Worm (Caenorhabditis elegans): ENCODE measurements around the gene R05H10.1.

R05H10.1 gene

DNA sequence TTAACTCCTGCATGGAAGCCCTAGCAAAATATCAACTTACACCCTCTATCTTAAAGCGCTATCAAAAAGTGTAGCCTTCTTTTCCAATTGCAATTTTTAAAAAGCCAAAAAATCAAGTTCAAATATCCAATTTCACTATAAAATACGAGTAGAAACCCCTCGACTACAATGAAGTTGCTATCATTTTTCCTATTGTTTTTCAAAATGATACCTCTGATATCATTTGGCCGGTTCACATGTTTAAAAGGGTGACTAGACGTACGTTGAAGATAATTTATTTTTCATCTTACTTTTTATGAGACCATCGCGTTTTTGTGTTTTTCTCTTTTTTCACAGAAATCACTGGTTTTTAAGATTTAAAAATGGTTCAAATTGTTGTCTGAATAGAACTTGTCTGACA, at the start of gene R05H10.1:
TSS of gene R05H10.1 (plus strand) at position 334 of the 400 bp plus-strand sequence.
- TF ChIP-seq mls-2 (tag; optimal IDR thresholded peaks at IDR 0.05) (no peak), snpc-4 (tag; optimal IDR thresholded peaks at IDR 0.05) (no peak), pha-4 (tag; optimal IDR thresholded peaks at IDR 0.05) (no peak), ztf-11 (tag; optimal IDR thresholded peaks at IDR 0.05) (no peak), lsy-2 (tag; optimal IDR thresholded peaks at IDR 0.05) (no peak), nhr-12 (tag; optimal IDR thresholded peaks at IDR 0.05) (no peak), blmp-1 (tag; optimal IDR thresholded peaks at IDR 0.05) (no peak)

DNA sequence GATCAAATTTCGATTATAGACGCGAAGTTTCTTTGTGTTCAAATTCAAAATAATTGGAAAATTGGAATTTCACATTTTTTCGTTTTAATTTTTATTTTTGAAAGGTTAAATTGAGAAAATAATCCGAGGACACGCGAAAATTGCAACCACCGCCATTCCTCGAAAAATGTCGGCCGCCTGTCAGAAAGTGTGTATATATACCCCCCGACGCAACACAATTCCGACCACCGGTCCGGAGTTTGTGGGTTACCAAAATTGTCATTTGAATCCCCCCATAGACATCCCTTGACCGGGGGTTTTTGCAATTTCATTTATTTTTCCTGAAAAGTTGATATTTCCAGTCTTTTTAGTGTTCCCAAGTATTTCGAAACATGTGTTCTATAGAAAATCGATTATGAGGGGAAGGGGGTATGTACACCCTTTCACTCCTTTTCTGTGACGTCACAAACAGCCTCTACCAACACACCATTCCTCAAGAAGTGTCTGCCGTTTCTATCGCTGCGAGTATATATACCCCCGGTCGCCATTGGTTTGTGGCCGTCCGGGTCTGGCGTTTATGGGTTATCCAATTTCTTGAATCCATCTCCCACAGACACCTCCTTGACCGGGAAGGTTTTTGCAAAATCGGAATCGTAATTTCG, 47.2 kb upstream of the R05H10.1 start, which contains the start of gene W01D2.3:
TSS of gene W01D2.3 (minus strand) at position 51 of the 641 bp plus-strand sequence.
- TF ChIP-seq unc-120 (tag; optimal IDR thresholded peaks at IDR 0.05; ENCODE audit: poor library complexity, severe bottlenecking) (peak; percentile 92), unc-39 (tag; optimal IDR thresholded peaks at IDR 0.05) (peak; percentile 71), nhr-28 (tag; optimal IDR thresholded peaks at IDR 0.05) (peak; percentile 29), lin-13 (tag; optimal IDR thresholded peaks at IDR 0.05) (peak; percentile 45), nhr-2 (tag; optimal IDR thresholded peaks at IDR 0.05) (peak; percentile 22), elt-3 (tag; optimal IDR thresholded peaks at IDR 0.05) (peak; percentile 23), tbx-8 (GFP tag; optimal IDR thresholded peaks at IDR 0.05) (peak; percentile 93), ceh-43 (GFP tag; optimal IDR thresholded peaks at IDR 0.05) (peak; percentile 90), bed-3 (GFP tag; optimal IDR thresholded peaks at IDR 0.05) (peak; percentile 87), nhr-12 (tag; optimal IDR thresholded peaks at IDR 0.05) (peak; percentile 22), M03D4.4 (tag; optimal IDR thresholded peaks at IDR 0.05) (peak; percentile 93), ham-2 (GFP tag; optimal IDR thresholded peaks at IDR 0.05) (peak; percentile 86), sem-2 (GFP tag; optimal IDR thresholded peaks at IDR 0.05) (peak; percentile 75), pha-4 (tag; optimal IDR thresholded peaks at IDR 0.05) (peak; percentile 36), ceh-39 (tag; optimal IDR thresholded peaks at IDR 0.05) (peak; percentile 12), blmp-1 (tag; optimal IDR thresholded peaks at IDR 0.05) (no peak), ztf-11 (tag; optimal IDR thresholded peaks at IDR 0.05) (peak; percentile 14), flh-1 (GFP tag; optimal IDR thresholded peaks at IDR 0.05) (peak; percentile 87), lin-32 (GFP tag; optimal IDR thresholded peaks at IDR 0.05) (peak; percentile 89), cnd-1 (tag; optimal IDR thresholded peaks at IDR 0.05) (peak; percentile 95), ces-1 (GFP tag; optimal IDR thresholded peaks at IDR 0.05) (peak; percentile 60), sptf-1 (tag; optimal IDR thresholded peaks at IDR 0.05) (peak; percentile 96), nhr-237 (tag; optimal IDR thresholded peaks at IDR 0.05) (peak; percentile 17), unc-62 (GFP tag; optimal IDR thresholded peaks at IDR 0.05) (peak; percentile 63), zip-8 (tag; optimal IDR thresholded peaks at IDR 0.05) (peak; percentile 49), nhr-76 (tag; optimal IDR thresholded peaks at IDR 0.05) (peak; percentile 6), hlh-1 (tag; optimal IDR thresholded peaks at IDR 0.05) (peak; percentile 0), snpc-4 (tag; optimal IDR thresholded peaks at IDR 0.05) (no peak), ceh-83 (GFP tag; optimal IDR thresholded peaks at IDR 0.05) (peak; percentile 94), drap-1 (GFP tag; optimal IDR thresholded peaks at IDR 0.05) (peak; percentile 95), elt-1 (tag; optimal IDR thresholded peaks at IDR 0.05; ENCODE audit: borderline replicate concordance, insufficient read depth) (no peak), lsy-2 (tag; optimal IDR thresholded peaks at IDR 0.05) (peak; percentile 58), mep-1 (tag; optimal IDR thresholded peaks at IDR 0.05) (peak; percentile 88), mls-2 (tag; optimal IDR thresholded peaks at IDR 0.05) (peak; percentile 97), mab-5 (tag; optimal IDR thresholded peaks at IDR 0.05) (no peak)

DNA sequence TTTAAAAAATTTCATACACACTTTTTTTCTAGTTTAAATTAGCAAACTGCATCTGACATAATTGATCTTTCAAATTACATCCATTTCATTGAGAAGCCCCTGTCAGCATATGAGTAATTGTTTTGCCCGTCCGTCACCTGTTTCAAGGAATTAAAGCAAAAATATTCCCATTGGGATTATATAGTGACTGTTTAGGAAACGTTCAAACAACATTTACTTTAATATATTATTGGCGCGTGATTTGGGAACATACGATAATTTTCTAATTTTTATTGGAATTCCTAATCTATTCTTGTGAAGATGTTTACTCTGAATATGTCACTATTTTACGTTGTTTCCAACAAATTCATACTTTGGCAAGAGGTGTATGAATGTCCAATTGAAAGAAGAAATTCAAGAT, 45.9 kb upstream of the R05H10.1 start, which contains the start of gene srt-11:
TSS of gene srt-11 (plus strand) at position 301 of the 400 bp plus-strand sequence.
- TF ChIP-seq ceh-39 (tag; optimal IDR thresholded peaks at IDR 0.05) (no peak), lin-32 (GFP tag; optimal IDR thresholded peaks at IDR 0.05) (no peak), elt-1 (tag; optimal IDR thresholded peaks at IDR 0.05; ENCODE audit: borderline replicate concordance, insufficient read depth) (no peak), hlh-1 (tag; optimal IDR thresholded peaks at IDR 0.05) (no peak), ceh-83 (GFP tag; optimal IDR thresholded peaks at IDR 0.05) (no peak), unc-120 (tag; optimal IDR thresholded peaks at IDR 0.05; ENCODE audit: poor library complexity, severe bottlenecking) (no peak), nhr-12 (tag; optimal IDR thresholded peaks at IDR 0.05) (no peak), mab-5 (tag; optimal IDR thresholded peaks at IDR 0.05) (no peak), sptf-1 (tag; optimal IDR thresholded peaks at IDR 0.05) (no peak), tbx-8 (GFP tag; optimal IDR thresholded peaks at IDR 0.05) (no peak), pha-4 (tag; optimal IDR thresholded peaks at IDR 0.05) (no peak), nhr-2 (tag; optimal IDR thresholded peaks at IDR 0.05) (no peak), lsy-2 (tag; optimal IDR thresholded peaks at IDR 0.05) (no peak), ceh-43 (GFP tag; optimal IDR thresholded peaks at IDR 0.05) (no peak), flh-1 (GFP tag; optimal IDR thresholded peaks at IDR 0.05) (no peak), ces-1 (GFP tag; optimal IDR thresholded peaks at IDR 0.05) (no peak), unc-62 (GFP tag; optimal IDR thresholded peaks at IDR 0.05) (no peak), ztf-11 (tag; optimal IDR thresholded peaks at IDR 0.05) (no peak), mep-1 (tag; optimal IDR thresholded peaks at IDR 0.05) (no peak)
